Fruit fly (Drosophila melanogaster) whole organism, wandering third instar larva: ENCODE data around the gene CG1354.

Source experiments
- Vsx2 ChIP-seq: fragments of 200-300, 225-300 bp; sonication (Bioruptor generic); optimal IDR thresholded peaks from 2 replicates; lab custom pipeline; 2018; ENCODE audit warnings: missing biosample characterization, missing genetic modification characterization; ENCODE audit not compliant: partially characterized antibody
- foxo ChIP-seq, 2 experiments: fragments of 200-800 bp; sonication (Bioruptor generic); optimal IDR thresholded peaks; 2 replicates in 1 of 2; 3 replicates in 1 of 2; lab custom pipeline; 2016 to 2017; ENCODE audit warnings: missing biosample characterization in 2 of 2, missing genetic modification characterization in 2 of 2
- pan ChIP-seq: fragments of >200 bp; optimal IDR thresholded peaks from 2 replicates; lab custom pipeline; 2017
- psq ChIP-seq: fragments of 200-800 bp; sonication (Bioruptor generic); optimal IDR thresholded peaks from 3 replicates; lab custom pipeline; 2017; ENCODE audit warnings: missing biosample characterization, mild to moderate bottlenecking, missing genetic modification characterization, moderate library complexity
- rgr ChIP-seq: fragments of 200-800 bp; sonication (Bioruptor generic); optimal IDR thresholded peaks from 3 replicates; lab custom pipeline; 2016; ENCODE audit warnings: missing biosample characterization, mild to moderate bottlenecking, missing genetic modification characterization
- tai ChIP-seq: sonication (Bioruptor generic); optimal IDR thresholded peaks from 2 replicates; lab custom pipeline; 2016; ENCODE audit warnings: missing biosample characterization, missing genetic modification characterization
- usp ChIP-seq: fragments of >200 bp; optimal IDR thresholded peaks from 2 replicates; lab custom pipeline; 2017; ENCODE audit warnings: missing biosample characterization, missing genetic modification characterization

- no peak for TF ChIP-seq Vsx2 (GFP tag; lab: Kevin White, UChicago)
- no peak for TF ChIP-seq tai (GFP tag; lab: Kevin White, UChicago)
- no peak for TF ChIP-seq pan (lab: Kevin White, UChicago)
- TF ChIP-seq psq (GFP tag; lab: Kevin White, UChicago), result no peak
- TF ChIP-seq foxo (GFP tag; optimal IDR thresholded peaks at IDR 0.05; lab: Kevin White, UChicago), result no peak
- TF ChIP-seq usp (GFP tag; lab: Kevin White, UChicago), result no peak
- TF ChIP-seq rgr (GFP tag; lab: Kevin White, UChicago), result no peak
Measured at dm6 chrX:9744674-9745246, 33.8 kb upstream of the CG1354 start.
